Worm (Caenorhabditis elegans) whole organism, L3 larva: ENCODE data around the gene Y37A1A.4.
A peak's percentile ranks its signal among the peaks of the same experiment; 100 is the strongest.

ENCODE experiments used
- ceh-9 ChIP-seq: sonication (generic microtip); optimal IDR thresholded peaks from 2 replicates; lab custom pipeline; 2018; ENCODE audit warnings: missing biosample characterization, missing genetic modification characterization
- fkh-10 ChIP-seq: sonication (generic microtip); optimal IDR thresholded peaks from 2 replicates; lab custom pipeline; 2017; ENCODE audit warnings: missing biosample characterization, missing genetic modification reagents, missing genetic modification characterization
- pha-4 ChIP-seq: fragments of 150-350 bp; optimal IDR thresholded peaks from 2 replicates; lab custom pipeline; 2014; ENCODE audit warnings: missing biosample characterization, missing genetic modification reagents, missing genetic modification characterization
- snpc-4 ChIP-seq: fragments of 150-350 bp; optimal IDR thresholded peaks from 2 replicates; lab custom pipeline; 2014; ENCODE audit warnings: missing biosample characterization, missing genetic modification characterization
- unc-39 ChIP-seq: sonication (generic microtip); optimal IDR thresholded peaks from 4 replicates; lab custom pipeline; 2017; ENCODE audit warnings: missing biosample characterization, missing genetic modification characterization
- ztf-11 ChIP-seq: fragments of 150-350 bp; optimal IDR thresholded peaks from 2 replicates; lab custom pipeline; 2014; ENCODE audit warnings: missing biosample characterization, missing genetic modification characterization

- TF ChIP-seq unc-39 (tag; lab: Kevin White, UChicago) (no peak), snpc-4 (no peak), fkh-10 (GFP tag; lab: Kevin White, UChicago) (no peak), pha-4 (tag; lab: Kevin White, UChicago) (peak; percentile 75), ztf-11 (tag; lab: Kevin White, UChicago) (no peak), ceh-9 (tag; lab: Kevin White, UChicago) (no peak)
Observed at ce11 chrIV:13919207-13919759, 14.9 kb upstream of the Y37A1A.4 start.
